Worm (Caenorhabditis elegans) whole organism, late embryonic: ENCODE data around the gene ggtb-1.
A peak's percentile ranks its signal among the peaks of the same experiment; 100 is the strongest.

Experiments used
- C08G9.2 ChIP-seq: sonication (generic microtip); optimal IDR thresholded peaks from 2 replicates; lab custom pipeline; 2016; ENCODE audit warnings: mild to moderate bottlenecking, missing genetic modification characterization, moderate library complexity, missing compliant biosample characterization
- F13H6.1 ChIP-seq: sonication (generic microtip); optimal IDR thresholded peaks from 2 replicates; lab custom pipeline; 2016; ENCODE audit warnings: missing genetic modification characterization, missing compliant biosample characterization
- K09A11.1 ChIP-seq: sonication (generic microtip); optimal IDR thresholded peaks from 2 replicates; lab custom pipeline; 2017; ENCODE audit warnings: antibody characterized with exemption, mild to moderate bottlenecking, missing genetic modification characterization, missing compliant biosample characterization; ENCODE audit not compliant: insufficient read depth
- ahr-1 ChIP-seq: sonication (generic microtip); optimal IDR thresholded peaks from 2 replicates; lab custom pipeline; 2016; ENCODE audit warnings: missing genetic modification characterization, missing compliant biosample characterization
- ama-1 ChIP-seq: fragments of 150-350 bp; optimal IDR thresholded peaks from 2 replicates; lab custom pipeline; 2014
- ceh-14 ChIP-seq: sonication (generic microtip); optimal IDR thresholded peaks from 2 replicates; lab custom pipeline; 2016; ENCODE audit warnings: missing genotype, missing genetic modification characterization, missing compliant biosample characterization
- ceh-18 ChIP-seq: sonication (generic microtip); optimal IDR thresholded peaks from 2 replicates; lab custom pipeline; 2016; ENCODE audit warnings: missing genetic modification characterization, missing compliant biosample characterization
- ceh-2 ChIP-seq: sonication (generic microtip); optimal IDR thresholded peaks from 2 replicates; lab custom pipeline; 2016; ENCODE audit warnings: missing genotype, missing genetic modification characterization, missing compliant biosample characterization
- ceh-31 ChIP-seq: sonication (generic microtip); optimal IDR thresholded peaks from 2 replicates; lab custom pipeline; 2016; ENCODE audit warnings: missing genetic modification characterization, missing compliant biosample characterization
- ceh-34 ChIP-seq: sonication (generic microtip); optimal IDR thresholded peaks from 2 replicates; lab custom pipeline; 2016; ENCODE audit warnings: mild to moderate bottlenecking, missing genetic modification characterization, missing compliant biosample characterization
- dmd-4 ChIP-seq: sonication (generic microtip); optimal IDR thresholded peaks from 2 replicates; lab custom pipeline; 2016; ENCODE audit warnings: borderline replicate concordance, missing genetic modification characterization, missing compliant biosample characterization
- dve-1 ChIP-seq: sonication (generic microtip); optimal IDR thresholded peaks from 2 replicates; lab custom pipeline; 2017; ENCODE audit warnings: antibody characterized with exemption, mild to moderate bottlenecking, missing genetic modification characterization, missing compliant biosample characterization
- ets-4 ChIP-seq: sonication (generic microtip); optimal IDR thresholded peaks from 2 replicates; lab custom pipeline; 2016; ENCODE audit warnings: missing genetic modification characterization, missing compliant biosample characterization
- fax-1 ChIP-seq: sonication (generic microtip); optimal IDR thresholded peaks from 2 replicates; lab custom pipeline; 2016; ENCODE audit warnings: missing genotype, missing genetic modification characterization, missing compliant biosample characterization
- fkh-10 ChIP-seq: fragments of 150-350 bp; optimal IDR thresholded peaks from 2 replicates; lab custom pipeline; 2014; ENCODE audit warnings: missing biosample characterization, missing genetic modification reagents, missing genetic modification characterization
- fkh-6 ChIP-seq: sonication (generic microtip); optimal IDR thresholded peaks from 2 replicates; lab custom pipeline; 2016; ENCODE audit warnings: missing genetic modification characterization, missing compliant biosample characterization
- hlh-15 ChIP-seq: sonication (generic microtip); optimal IDR thresholded peaks from 2 replicates; lab custom pipeline; 2016; ENCODE audit warnings: missing genetic modification characterization, missing compliant biosample characterization
- hlh-30 ChIP-seq: sonication (generic microtip); optimal IDR thresholded peaks from 2 replicates; lab custom pipeline; 2017; ENCODE audit warnings: antibody characterized with exemption, missing genetic modification characterization, missing compliant biosample characterization; ENCODE audit not compliant: insufficient read depth
- hlh-6 ChIP-seq: sonication (generic microtip); optimal IDR thresholded peaks from 2 replicates; lab custom pipeline; 2016; ENCODE audit warnings: missing genotype, missing genetic modification characterization, missing compliant biosample characterization
- hlh-8 ChIP-seq: sonication (generic microtip); optimal IDR thresholded peaks from 2 replicates; lab custom pipeline; 2016; ENCODE audit warnings: missing genotype, missing genetic modification characterization, missing compliant biosample characterization
- nfya-1 ChIP-seq: sonication (generic microtip); optimal IDR thresholded peaks from 2 replicates; lab custom pipeline; 2017; ENCODE audit warnings: missing genetic modification characterization, mild to moderate bottlenecking, missing compliant biosample characterization, antibody characterized with exemption, moderate library complexity
- nhr-11 ChIP-seq: fragments of 150-350 bp; optimal IDR thresholded peaks from 2 replicates; lab custom pipeline; 2014; ENCODE audit warnings: missing biosample characterization, missing genetic modification characterization
- nhr-232 ChIP-seq: sonication (generic microtip); optimal IDR thresholded peaks from 2 replicates; lab custom pipeline; 2016; ENCODE audit warnings: missing genetic modification characterization, missing compliant biosample characterization
- odd-2 ChIP-seq: sonication (generic microtip); optimal IDR thresholded peaks from 2 replicates; lab custom pipeline; 2017; ENCODE audit warnings: antibody characterized with exemption, mild to moderate bottlenecking, missing genetic modification characterization, missing compliant biosample characterization
- pat-9 ChIP-seq: fragments of 200-800 bp; sonication (Bioruptor generic); optimal IDR thresholded peaks from 2 replicates; lab custom pipeline; 2018; ENCODE audit warnings: mild to moderate bottlenecking, missing genetic modification characterization, moderate library complexity, missing compliant biosample characterization
- pax-1 ChIP-seq: fragments of 150-350 bp; optimal IDR thresholded peaks from 2 replicates; lab custom pipeline; 2014; ENCODE audit warnings: missing biosample characterization, missing genetic modification characterization
- pha-4 ChIP-seq: fragments of 150-350 bp; optimal IDR thresholded peaks from 2 replicates; lab custom pipeline; 2018; ENCODE audit warnings: missing biosample characterization, missing genetic modification reagents, missing genetic modification characterization
- pqm-1 ChIP-seq: sonication (generic microtip); optimal IDR thresholded peaks from 2 replicates; lab custom pipeline; 2016; ENCODE audit warnings: missing genetic modification characterization, missing compliant biosample characterization
- pros-1 ChIP-seq: fragments of 150-350 bp; optimal IDR thresholded peaks from 2 replicates; lab custom pipeline; 2014; ENCODE audit warnings: missing biosample characterization, missing genetic modification reagents, missing genetic modification characterization
- ref-2 ChIP-seq: sonication (generic microtip); optimal IDR thresholded peaks from 2 replicates; lab custom pipeline; 2016; ENCODE audit warnings: missing genetic modification characterization, missing compliant biosample characterization
- rnt-1 ChIP-seq: sonication (generic microtip); optimal IDR thresholded peaks from 2 replicates; lab custom pipeline; 2016; ENCODE audit warnings: missing genetic modification characterization, missing compliant biosample characterization
- sdc-2 ChIP-seq: sonication (generic microtip); optimal IDR thresholded peaks from 2 replicates; lab custom pipeline; 2016; ENCODE audit warnings: missing genotype, missing genetic modification characterization, missing compliant biosample characterization
- sox-2 ChIP-seq: fragments of 200-800 bp; sonication (Bioruptor generic); IDR thresholded peaks from 2 replicates; pipeline ENCODE4 v1.3.6; 2022; ENCODE audit warnings: missing genetic modification reagents, missing genetic modification characterization, missing compliant biosample characterization
- syd-9 ChIP-seq: sonication (generic microtip); optimal IDR thresholded peaks from 2 replicates; lab custom pipeline; 2016; ENCODE audit warnings: mild to moderate bottlenecking, missing genetic modification characterization, moderate library complexity, missing compliant biosample characterization
- tbx-2 ChIP-seq: sonication (generic microtip); optimal IDR thresholded peaks from 2 replicates; lab custom pipeline; 2016; ENCODE audit warnings: missing genetic modification characterization, missing compliant biosample characterization
- tbx-7 ChIP-seq: sonication (generic microtip); optimal IDR thresholded peaks from 2 replicates; lab custom pipeline; 2016; ENCODE audit warnings: missing genotype, missing genetic modification characterization, missing compliant biosample characterization
- unc-3 ChIP-seq, 2 experiments: fragments of 200-800 bp in 1 of 2; sonication (Bioruptor generic) in 1 of 2; sonication (generic microtip) in 1 of 2; conservative IDR thresholded peaks in 1 of 2; optimal IDR thresholded peaks in 1 of 2; 2 replicates each; pipeline versions ENCODE4 v1.3.6 to Lab custom; 2016 to 2022; ENCODE audit warnings: missing compliant biosample characterization in 2 of 2, missing genetic modification characterization in 2 of 2, missing genetic modification reagents in 1 of 2
- unc-42 ChIP-seq: sonication (generic microtip); optimal IDR thresholded peaks from 2 replicates; lab custom pipeline; 2016; ENCODE audit warnings: missing genotype, missing genetic modification characterization, missing compliant biosample characterization
- unc-55 ChIP-seq: sonication (generic microtip); optimal IDR thresholded peaks from 2 replicates; lab custom pipeline; 2017; ENCODE audit warnings: missing biosample characterization, missing genetic modification reagents, missing genetic modification characterization
- unc-86 ChIP-seq: sonication (generic microtip); optimal IDR thresholded peaks from 2 replicates; lab custom pipeline; 2016; ENCODE audit warnings: missing genetic modification characterization, missing compliant biosample characterization
- zip-5 ChIP-seq: sonication (generic microtip); optimal IDR thresholded peaks from 2 replicates; lab custom pipeline; 2016; ENCODE audit warnings: missing genetic modification characterization, missing compliant biosample characterization

The ggtb-1 gene

ce11 chrIII:7154526-7154925 is 21.0 kb downstream of the ggtb-1 start:
- TF ChIP-seq odd-2 (no peak), tbx-2 (tag; lab: Kevin White, UChicago) (no peak), unc-55 (GFP tag; lab: Kevin White, UChicago) (no peak), nhr-11 (tag; lab: Kevin White, UChicago) (no peak), ets-4 (tag; lab: Kevin White, UChicago) (no peak), nfya-1 (tag; lab: Kevin White, UChicago) (no peak)

ce11 chrIII:7155631-7156030 is 22.1 kb downstream of the ggtb-1 start:
- TF ChIP-seq dve-1 (peak; percentile 41), ceh-18 (tag; lab: Kevin White, UChicago) (peak; percentile 90), ahr-1 (tag; lab: Kevin White, UChicago) (no peak), hlh-15 (tag; lab: Kevin White, UChicago) (no peak), ceh-14 (tag; lab: Kevin White, UChicago) (peak; percentile 53), ref-2 (tag; lab: Kevin White, UChicago) (peak; percentile 74), unc-55 (GFP tag; lab: Kevin White, UChicago) (peak; percentile 82), pros-1 (tag; lab: Kevin White, UChicago) (peak; percentile 84), ets-4 (tag; lab: Kevin White, UChicago) (peak; percentile 68), odd-2 (no peak), ceh-31 (tag; lab: Kevin White, UChicago) (peak; percentile 83), zip-5 (peak; percentile 3), pha-4 (no peak), pat-9 (tag; lab: Kevin White, UChicago) (peak; percentile 34), rnt-1 (tag; lab: Kevin White, UChicago) (peak; percentile 80), syd-9 (tag; lab: Kevin White, UChicago) (no peak), ama-1 (lab: Kevin White, UChicago) (peak; percentile 18), nhr-232 (tag; lab: Kevin White, UChicago) (no peak), hlh-8 (tag; lab: Kevin White, UChicago) (peak; percentile 57), dmd-4 (tag; lab: Kevin White, UChicago) (peak; percentile 35), C08G9.2 (tag; lab: Kevin White, UChicago) (peak; percentile 47), unc-42 (peak; percentile 65), fax-1 (peak; percentile 3), F13H6.1 (peak; percentile 16), tbx-7 (no peak), hlh-30 (peak; percentile 98), K09A11.1 (tag; lab: Kevin White, UChicago) (peak; percentile 65), sox-2 (GFP tag; lab: Robert Waterston, UW) (no peak; the same call in 1 of the 2 replicates), ceh-34 (tag; lab: Kevin White, UChicago) (peak; percentile 82), nfya-1 (tag; lab: Kevin White, UChicago) (peak; percentile 93), unc-86 (tag; lab: Kevin White, UChicago) (peak; percentile 32), sdc-2 (peak; percentile 50), nhr-11 (tag; lab: Kevin White, UChicago) (no peak), pqm-1 (tag; lab: Kevin White, UChicago) (peak; percentile 71), unc-3 (GFP tag; conservative IDR thresholded peaks at IDR 0.05; lab: Robert Waterston, UW) (no peak), unc-3 (tag; optimal IDR thresholded peaks at IDR 0.05; lab: Kevin White, UChicago) (peak; percentile 45), fkh-10 (GFP tag; lab: Kevin White, UChicago) (peak; percentile 48), fkh-6 (tag; lab: Kevin White, UChicago) (no peak), ceh-2 (tag; lab: Kevin White, UChicago) (peak; percentile 30), pax-1 (tag; lab: Kevin White, UChicago) (peak; percentile 52), hlh-6 (no peak), tbx-2 (tag; lab: Kevin White, UChicago) (peak; percentile 89)
